Worm (Caenorhabditis elegans): ENCODE data around the gene C49C8.1.

C49C8.1 gene

ce11 chrIV:8627328-8627727 lies 27.1 kb upstream of the C49C8.1 start, which contains the start of gene F42A9.11 (continued):
- TF ChIP-seq zip-11 (GFP tag; IDR thresholded peaks at IDR 0.05) (no peak), pha-4 (GFP tag; IDR thresholded peaks at IDR 0.05) (no peak), pha-4 (tag; optimal IDR thresholded peaks at IDR 0.05) (no peak), Y75B8A.6 (GFP tag; IDR thresholded peaks at IDR 0.05) (no peak), Y105C5A.15 (GFP tag; IDR thresholded peaks at IDR 0.05) (no peak), skn-1 (tag; optimal IDR thresholded peaks at IDR 0.05) (no peak), rbr-2 (tag; optimal IDR thresholded peaks at IDR 0.05) (peak; percentile 4), ceh-62 (tag; optimal IDR thresholded peaks at IDR 0.05) (no peak), attf-4 (tag; optimal IDR thresholded peaks at IDR 0.05) (no peak), dmd-6 (GFP tag; IDR thresholded peaks at IDR 0.05) (peak; percentile 16; the same call in 1 of the 2 replicates), ceh-28 (tag; optimal IDR thresholded peaks at IDR 0.05) (no peak)

ce11 chrIV:8628262-8628661 lies 26.1 kb upstream of the C49C8.1 start:
- TF ChIP-seq arid-1 (GFP tag; conservative IDR thresholded peaks at IDR 0.05) (no peak), lsy-2 (tag; optimal IDR thresholded peaks at IDR 0.05) (no peak), hlh-30 (tag; optimal IDR thresholded peaks at IDR 0.05; ENCODE audit: insufficient read depth) (no peak), spr-1 (tag; optimal IDR thresholded peaks at IDR 0.05) (no peak), ceh-32 (tag; optimal IDR thresholded peaks at IDR 0.05; ENCODE audit: poor library complexity) (no peak), gei-8 (GFP tag; optimal IDR thresholded peaks at IDR 0.05) (no peak), rbr-2 (tag; optimal IDR thresholded peaks at IDR 0.05) (no peak), D1046.2 (GFP tag; IDR thresholded peaks at IDR 0.05) (no peak), mdt-29 (GFP tag; IDR thresholded peaks at IDR 0.05) (no peak), zfp-2 (tag; optimal IDR thresholded peaks at IDR 0.05) (no peak), dve-1 (tag; optimal IDR thresholded peaks at IDR 0.05; ENCODE audit: insufficient read depth) (no peak), T20F7.1 (GFP tag; optimal IDR thresholded peaks at IDR 0.05) (no peak), pqm-1 (tag; optimal IDR thresholded peaks at IDR 0.05) (no peak), zag-1 (tag; optimal IDR thresholded peaks at IDR 0.05) (no peak)

ce11 chrIV:8629609-8630052 lies 24.7 kb upstream of the C49C8.1 start:
- TF ChIP-seq aly-2 (tag; optimal IDR thresholded peaks at IDR 0.05) (no peak), nhr-48 (tag; optimal IDR thresholded peaks at IDR 0.05) (no peak), nhr-102 (tag; optimal IDR thresholded peaks at IDR 0.05) (no peak), F44E2.7 (GFP tag; IDR thresholded peaks at IDR 0.05) (no peak), lim-7 (GFP tag; IDR thresholded peaks at IDR 0.05) (no peak), ceh-32 (tag; optimal IDR thresholded peaks at IDR 0.05; ENCODE audit: poor library complexity) (no peak), daf-16 (GFP tag; optimal IDR thresholded peaks at IDR 0.05) (no peak), daf-16 (tag; optimal IDR thresholded peaks at IDR 0.05) (no peak), aha-1 (tag) (peak; percentile 95), tra-1 (GFP tag; IDR thresholded peaks at IDR 0.05) (no peak), rbr-2 (tag; optimal IDR thresholded peaks at IDR 0.05) (peak; percentile 50), set-16 (GFP tag; IDR thresholded peaks at IDR 0.05) (peak; percentile 37; the same call in 1 of the 2 replicates), nhr-6 (tag; optimal IDR thresholded peaks at IDR 0.05) (no peak), spr-1 (tag; optimal IDR thresholded peaks at IDR 0.05) (no peak), daf-12 (tag; optimal IDR thresholded peaks at IDR 0.05) (no peak), F10B5.3 (tag; optimal IDR thresholded peaks at IDR 0.05) (no peak), egl-27 (tag; optimal IDR thresholded peaks at IDR 0.05) (no peak), mdt-29 (GFP tag; IDR thresholded peaks at IDR 0.05) (no peak), lsy-2 (tag; optimal IDR thresholded peaks at IDR 0.05) (peak; percentile 29 to 50), nhr-25 (tag; optimal IDR thresholded peaks at IDR 0.05; ENCODE audit: borderline replicate concordance, insufficient read depth) (no peak), arid-1 (GFP tag; conservative IDR thresholded peaks at IDR 0.05) (no peak), hlh-11 (tag; optimal IDR thresholded peaks at IDR 0.05) (peak; percentile 51), lin-29 (GFP tag; IDR thresholded peaks at IDR 0.05) (no peak), sdz-12 (GFP tag; optimal IDR thresholded peaks at IDR 0.05) (no peak), T20F7.1 (GFP tag; optimal IDR thresholded peaks at IDR 0.05) (no peak), mdl-1 (tag; optimal IDR thresholded peaks at IDR 0.05) (no peak), pqm-1 (tag; optimal IDR thresholded peaks at IDR 0.05) (no peak), lin-39 (tag; optimal IDR thresholded peaks at IDR 0.05) (no peak), R02D3.7 (tag; optimal IDR thresholded peaks at IDR 0.05) (no peak), cey-2 (tag; optimal IDR thresholded peaks at IDR 0.05; ENCODE audit: borderline replicate concordance, insufficient read depth) (no peak), fkh-10 (GFP tag; optimal IDR thresholded peaks at IDR 0.05) (peak; percentile 7), madf-9 (GFP tag; conservative IDR thresholded peaks at IDR 0.05) (no peak)

Data from whole organism, L4 larva.